Worm (Caenorhabditis elegans): ENCODE data around the gene T01G1.2.

Gene T01G1.2

DNA sequence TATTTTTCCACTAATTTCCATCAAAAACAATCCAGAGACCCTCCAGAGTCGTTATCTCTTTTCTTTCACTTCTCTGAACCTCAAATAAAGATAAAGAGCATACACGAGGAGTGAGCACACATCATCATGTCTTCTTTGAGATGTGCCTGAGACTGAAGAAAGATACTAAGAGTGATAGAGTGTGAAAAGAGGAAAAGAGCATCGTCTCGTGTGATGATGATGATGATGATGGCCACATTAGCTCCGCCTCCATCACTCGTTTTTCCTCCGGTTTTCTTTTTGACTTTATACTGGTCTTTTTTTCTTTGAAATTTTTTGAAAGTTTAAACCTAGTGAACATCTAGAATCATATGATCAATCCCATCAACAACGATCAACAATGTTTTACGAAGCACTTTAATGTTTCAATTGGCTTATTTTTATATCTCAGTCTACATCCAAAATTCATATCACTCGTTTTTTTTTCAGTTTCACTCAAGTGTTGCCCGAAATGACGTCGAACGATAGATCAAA is at the start of gene T01G1.2:
TSS of gene T01G1.2 (plus strand) at position 463 of the 513 bp plus-strand sequence.
- peak in 1 of 2 experiments; percentile 10 for TF ChIP-seq unc-62 (GFP tag; optimal IDR thresholded peaks at IDR 0.05 in 1 of 2)
- no peak for TF ChIP-seq unc-62 (tag; optimal IDR thresholded peaks at IDR 0.05)
- peak; percentile 71 for TF ChIP-seq hlh-30 (tag; optimal IDR thresholded peaks at IDR 0.05; ENCODE audit: insufficient read depth)
- no peak for TF ChIP-seq F26F4.8 (GFP tag; conservative IDR thresholded peaks at IDR 0.05)
- peak; percentile 11 for TF ChIP-seq mep-1 (tag; optimal IDR thresholded peaks at IDR 0.05)
- TF ChIP-seq nhr-11 (tag; optimal IDR thresholded peaks at IDR 0.05): peak; percentile 25
- peak in 1 of 2 experiments; percentile 42 for TF ChIP-seq daf-16 (GFP tag; optimal IDR thresholded peaks at IDR 0.05)
- TF ChIP-seq daf-16 (tag; optimal IDR thresholded peaks at IDR 0.05): no peak
- TF ChIP-seq hif-1 (tag; optimal IDR thresholded peaks at IDR 0.05): no peak
- TF ChIP-seq ceh-20 (GFP tag; IDR thresholded peaks at IDR 0.05): peak; percentile 33; the same call in 1 of the 2 replicates
- TF ChIP-seq set-16 (GFP tag; IDR thresholded peaks at IDR 0.05): no peak
- TF ChIP-seq zfp-2 (tag; optimal IDR thresholded peaks at IDR 0.05): no peak
- no peak for TF ChIP-seq ZK546.5 (tag; optimal IDR thresholded peaks at IDR 0.05)

ce11 chrIV:11304970-11305369 is 49.2 kb upstream of the T01G1.2 start:
- TF ChIP-seq daf-12 (tag; optimal IDR thresholded peaks at IDR 0.05): no peak
- no peak for TF ChIP-seq ceh-82 (tag; optimal IDR thresholded peaks at IDR 0.05)
- TF ChIP-seq egl-43 (GFP tag; IDR thresholded peaks at IDR 0.05): no peak
- no peak for TF ChIP-seq rbr-2 (tag; optimal IDR thresholded peaks at IDR 0.05)
- no peak for TF ChIP-seq nhr-237 (tag; optimal IDR thresholded peaks at IDR 0.05)

DNA sequence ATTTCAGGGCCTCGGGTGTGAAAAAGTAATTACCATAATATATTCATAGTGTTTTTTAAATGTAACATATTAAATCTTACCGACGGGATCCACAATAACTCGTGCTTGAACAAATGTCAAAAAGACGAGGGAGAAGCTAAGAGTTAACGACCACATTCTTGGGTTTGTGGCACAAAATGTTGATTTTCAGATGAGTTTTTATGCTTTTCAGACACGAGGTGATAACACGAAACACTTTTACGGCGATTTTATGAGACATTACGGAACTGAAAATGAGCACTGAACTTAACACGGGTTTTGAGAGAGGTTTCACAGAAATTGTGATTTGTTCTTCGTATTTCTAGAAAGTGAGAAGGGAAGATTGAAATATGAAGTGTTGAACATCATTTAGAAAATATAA is 47.7 kb upstream of the T01G1.2 start, which contains the start of gene B0035.13:
TSS of gene B0035.13 (minus strand) at position 173 of the 400 bp plus-strand sequence.
- TF ChIP-seq dmd-6 (GFP tag; IDR thresholded peaks at IDR 0.05): 0 out of 2 replicates have a peak, but pooled peaks have one; percentile 25
- peak; percentile 45 for TF ChIP-seq nhr-77 (tag; optimal IDR thresholded peaks at IDR 0.05)
- TF ChIP-seq hlh-30 (tag; optimal IDR thresholded peaks at IDR 0.05; ENCODE audit: insufficient read depth): peak; percentile 14
- TF ChIP-seq dve-1 (tag; optimal IDR thresholded peaks at IDR 0.05; ENCODE audit: insufficient read depth): peak; percentile 58
- no peak for TF ChIP-seq spr-3 (GFP tag; optimal IDR thresholded peaks at IDR 0.05)
- no peak for TF ChIP-seq T26A8.4 (GFP tag; IDR thresholded peaks at IDR 0.05)
- TF ChIP-seq spr-1 (tag; optimal IDR thresholded peaks at IDR 0.05): no peak
- no peak for TF ChIP-seq duxl-1 (tag; optimal IDR thresholded peaks at IDR 0.05; ENCODE audit: poor library complexity)
- no peak for TF ChIP-seq nhr-11 (tag; optimal IDR thresholded peaks at IDR 0.05)
- TF ChIP-seq daf-16 (GFP tag; optimal IDR thresholded peaks at IDR 0.05): no peak
- peak; percentile 39 for TF ChIP-seq daf-16 (tag; optimal IDR thresholded peaks at IDR 0.05)
- no peak for TF ChIP-seq ceh-44 (GFP tag; IDR thresholded peaks at IDR 0.05)
- TF ChIP-seq daf-12 (tag; optimal IDR thresholded peaks at IDR 0.05): no peak
- TF ChIP-seq Y105C5A.15 (GFP tag; IDR thresholded peaks at IDR 0.05): no peak
- TF ChIP-seq ces-1 (GFP tag; optimal IDR thresholded peaks at IDR 0.05): no peak
- peak; percentile 43 for TF ChIP-seq nhr-28 (tag; optimal IDR thresholded peaks at IDR 0.05)
- TF ChIP-seq pqm-1 (tag; optimal IDR thresholded peaks at IDR 0.05): peak; percentile 35
- TF ChIP-seq F49E8.2 (tag; optimal IDR thresholded peaks at IDR 0.05; ENCODE audit: borderline replicate concordance): no peak
- no peak for TF ChIP-seq daf-8 (GFP tag; IDR thresholded peaks at IDR 0.05)
- TF ChIP-seq dmd-8 (GFP tag; IDR thresholded peaks at IDR 0.05): no peak
- no peak for TF ChIP-seq R02D3.7 (tag; optimal IDR thresholded peaks at IDR 0.05)
- TF ChIP-seq php-3 (GFP tag; IDR thresholded peaks at IDR 0.05): peak; percentile 95
- TF ChIP-seq mxl-3 (GFP tag; optimal IDR thresholded peaks at IDR 0.05): peak; percentile 29
- TF ChIP-seq hlh-11 (tag; optimal IDR thresholded peaks at IDR 0.05): peak; percentile 10
- TF ChIP-seq skn-1 (tag; optimal IDR thresholded peaks at IDR 0.05): no peak

All from whole organism, L4 larva.